Fruit fly (Drosophila melanogaster) whole organism, embryonic: Measurements from ENCODE around the gene fru.

Experiments
- Bgb ChIP-seq: fragments of 200-800 bp; sonication (Bioruptor generic); IDR thresholded peaks from 2 replicates; pipeline ENCODE4 v1.3.6; 2022; ENCODE audit warnings: missing biosample characterization, missing genetic modification characterization; ENCODE audit not compliant: partially characterized antibody
- CG11456 ChIP-seq: fragments of 200-800 bp; sonication (Bioruptor generic); IDR thresholded peaks from 3 replicates; pipeline ENCODE4 v1.3.6; 2022; ENCODE audit warnings: missing biosample characterization, missing genetic modification characterization
- CG12236 ChIP-seq: fragments of 200-800 bp; sonication (Bioruptor generic); optimal IDR thresholded peaks from 2 replicates; lab custom pipeline; 2016; ENCODE audit warnings: missing biosample characterization, missing genetic modification characterization
- CG13287 ChIP-seq: fragments of 200-800 bp; sonication (Bioruptor generic); IDR thresholded peaks from 2 replicates; pipeline ENCODE4 v1.3.6; 2022; ENCODE audit warnings: missing biosample characterization, missing genetic modification characterization; ENCODE audit not compliant: partially characterized antibody
- CG13424 ChIP-seq: fragments of 200-800 bp; sonication (Bioruptor generic); optimal IDR thresholded peaks from 2 replicates; lab custom pipeline; 2019; ENCODE audit warnings: missing biosample characterization, mild to moderate bottlenecking, missing genetic modification characterization, moderate library complexity
- CG14441 ChIP-seq: fragments of 200-800 bp; sonication (Bioruptor generic); IDR thresholded peaks from 2 replicates; pipeline ENCODE4 v1.3.6; 2022; ENCODE audit warnings: missing biosample characterization, missing genetic modification characterization
- CG15011 ChIP-seq: fragments of 200-800 bp; sonication (Bioruptor generic); optimal IDR thresholded peaks from 3 replicates; lab custom pipeline; 2018; ENCODE audit warnings: missing biosample characterization, mild to moderate bottlenecking, missing genetic modification characterization
- CG1602 ChIP-seq: fragments of 200-800 bp; sonication (Bioruptor generic); optimal IDR thresholded peaks from 3 replicates; lab custom pipeline; 2016; ENCODE audit warnings: missing biosample characterization, missing genetic modification characterization
- CG1647 ChIP-seq: fragments of 200-800 bp; sonication (Bioruptor generic); optimal IDR thresholded peaks from 3 replicates; lab custom pipeline; 2016; ENCODE audit warnings: missing biosample characterization, missing genetic modification characterization
- CG17186 ChIP-seq: fragments of 200-800 bp; sonication (Bioruptor generic); optimal IDR thresholded peaks from 3 replicates; lab custom pipeline; 2017; ENCODE audit warnings: missing biosample characterization, missing genetic modification reagents, missing genetic modification characterization
- CG17612 ChIP-seq: fragments of 200-800 bp; sonication (Bioruptor generic); IDR thresholded peaks from 2 replicates; pipeline ENCODE4 v1.3.6; 2022; ENCODE audit warnings: missing biosample characterization, missing genetic modification characterization
- CG17912 ChIP-seq: fragments of 200-800 bp; sonication (Bioruptor generic); optimal IDR thresholded peaks from 2 replicates; lab custom pipeline; 2018; ENCODE audit warnings: missing biosample characterization, mild to moderate bottlenecking, missing genetic modification characterization
- CG18476 ChIP-seq: fragments of 200-800 bp; sonication (Bioruptor generic); optimal IDR thresholded peaks from 2 replicates; lab custom pipeline; 2016; ENCODE audit warnings: missing biosample characterization, mild to moderate bottlenecking, missing genetic modification characterization
- CG31224 ChIP-seq: fragments of 200-800 bp; sonication (Bioruptor generic); IDR thresholded peaks from 2 replicates; pipeline ENCODE4 v1.3.6; 2022; ENCODE audit warnings: missing biosample characterization, missing genetic modification characterization
- CG32772 ChIP-seq: fragments of 200-800 bp; sonication (Bioruptor generic); IDR thresholded peaks from 2 replicates; pipeline ENCODE4 v1.3.6; 2022; ENCODE audit warnings: missing biosample characterization, missing genetic modification characterization
- CG34376 ChIP-seq: fragments of 200-800 bp; sonication (Bioruptor generic); optimal IDR thresholded peaks from 2 replicates; lab custom pipeline; 2018; ENCODE audit warnings: missing biosample characterization, mild to moderate bottlenecking, missing genetic modification characterization
- CG4282 ChIP-seq: fragments of 200-800 bp; sonication (Bioruptor generic); optimal IDR thresholded peaks from 2 replicates; lab custom pipeline; 2016; ENCODE audit warnings: missing biosample characterization, missing genetic modification characterization
- CG4820 ChIP-seq: fragments of 200-800 bp; sonication (Bioruptor generic); optimal IDR thresholded peaks from 3 replicates; lab custom pipeline; 2016; ENCODE audit warnings: missing biosample characterization, missing genetic modification characterization
- CG5245 ChIP-seq: fragments of 200-800 bp; sonication (Bioruptor generic); optimal IDR thresholded peaks from 3 replicates; lab custom pipeline; 2016; ENCODE audit warnings: missing biosample characterization, missing genetic modification characterization
- CG6765 ChIP-seq: fragments of 200-800 bp; sonication (Bioruptor generic); optimal IDR thresholded peaks from 3 replicates; lab custom pipeline; 2017; ENCODE audit warnings: missing biosample characterization, mild to moderate bottlenecking, missing genetic modification characterization
- CG7357 ChIP-seq: fragments of 200-800 bp; sonication (Bioruptor generic); IDR thresholded peaks from 3 replicates; pipeline ENCODE4 v1.3.6; 2022; ENCODE audit warnings: missing biosample characterization, missing genetic modification characterization
- CG7786 ChIP-seq: fragments of 200-800 bp; sonication (Bioruptor generic); optimal IDR thresholded peaks from 2 replicates; lab custom pipeline; 2016; ENCODE audit warnings: missing biosample characterization, missing genetic modification characterization
- CG8359 ChIP-seq: fragments of 200-800 bp; sonication (Bioruptor generic); optimal IDR thresholded peaks from 2 replicates; lab custom pipeline; 2017; ENCODE audit warnings: missing biosample characterization, mild to moderate bottlenecking, missing genetic modification characterization, borderline replicate concordance
- CG9215 ChIP-seq: fragments of 200-800 bp; sonication (Bioruptor generic); IDR thresholded peaks from 2 replicates; pipeline ENCODE4 v1.3.6; 2022; ENCODE audit warnings: missing biosample characterization, missing genetic modification characterization
- Camta ChIP-seq: fragments of 200-800 bp; sonication (Bioruptor generic); optimal IDR thresholded peaks from 2 replicates; lab custom pipeline; 2016; ENCODE audit warnings: missing biosample characterization, missing genetic modification characterization
- Six4 ChIP-seq: fragments of 200-800 bp; sonication (Bioruptor generic); optimal IDR thresholded peaks from 2 replicates; lab custom pipeline; 2016; ENCODE audit warnings: missing biosample characterization, missing genetic modification characterization
- ab ChIP-seq: fragments of 200-800 bp; sonication (Bioruptor generic); optimal IDR thresholded peaks from 2 replicates; lab custom pipeline; 2016; ENCODE audit warnings: missing biosample characterization, missing genetic modification characterization
- ac ChIP-seq: fragments of 200-800 bp; sonication (Bioruptor generic); optimal IDR thresholded peaks from 3 replicates; lab custom pipeline; 2017; ENCODE audit warnings: missing biosample characterization, mild to moderate bottlenecking, missing genetic modification characterization
- az2 ChIP-seq: fragments of 200-800 bp; sonication (Bioruptor generic); optimal IDR thresholded peaks from 3 replicates; lab custom pipeline; 2016; ENCODE audit warnings: missing biosample characterization, missing genetic modification characterization
- bsh ChIP-seq, 2 experiments: fragments of 200-800 bp; sonication (Bioruptor generic); optimal IDR thresholded peaks; 2 replicates each; lab custom pipeline; 2017 to 2018; ENCODE audit warnings: mild to moderate bottlenecking in 2 of 2, missing biosample characterization in 2 of 2, missing genetic modification characterization in 2 of 2, moderate library complexity in 1 of 2
- cad ChIP-seq: fragments of >200 bp; optimal IDR thresholded peaks from 2 replicates; lab custom pipeline; 2017; ENCODE audit warnings: missing biosample characterization, missing genetic modification characterization
- corto ChIP-seq: fragments of 200-800 bp; sonication (Bioruptor generic); optimal IDR thresholded peaks from 2 replicates; lab custom pipeline; 2016; ENCODE audit warnings: missing biosample characterization, mild to moderate bottlenecking, missing genetic modification characterization, moderate library complexity
- crp ChIP-seq, 2 experiments: fragments of 200-800 bp; sonication (Bioruptor generic); optimal IDR thresholded peaks; 2 replicates in 1 of 2; 3 replicates in 1 of 2; lab custom pipeline; 2017; ENCODE audit warnings: missing biosample characterization in 2 of 2, missing genetic modification characterization in 2 of 2, mild to moderate bottlenecking in 1 of 2, moderate library complexity in 1 of 2
- esg ChIP-seq: fragments of 200-800 bp; sonication (Bioruptor generic); conservative IDR thresholded peaks from 2 replicates; pipeline ENCODE4 v1.3.6; 2022; ENCODE audit warnings: missing biosample characterization, missing genetic modification characterization
- eve ChIP-seq, 2 experiments: fragments of >200 bp; optimal IDR thresholded peaks; 2 replicates each; lab custom pipeline; 2017; ENCODE audit warnings: missing biosample characterization in 2 of 2, missing genetic modification characterization in 2 of 2
- inv ChIP-seq: fragments of 200-800 bp; sonication (Bioruptor generic); IDR thresholded peaks from 2 replicates; pipeline ENCODE4 v1.3.6; 2022; ENCODE audit warnings: missing biosample characterization, missing genetic modification characterization; ENCODE audit not compliant: partially characterized antibody
- lola ChIP-seq, 3 experiments: fragments of >200 bp in 2 of 3; fragments of 200-800 bp in 1 of 3; sonication (Bioruptor generic) in 1 of 3; optimal IDR thresholded peaks; 2 replicates each; lab custom pipeline; 2017 to 2019; ENCODE audit warnings: missing biosample characterization in 3 of 3, missing genetic modification characterization in 3 of 3, mild to moderate bottlenecking in 1 of 3, moderate library complexity in 1 of 3
- mld ChIP-seq: fragments of 200-800 bp; sonication (Bioruptor generic); IDR thresholded peaks from 3 replicates; pipeline ENCODE4 v1.3.6; 2022; ENCODE audit warnings: missing biosample characterization, missing genetic modification characterization; ENCODE audit not compliant: partially characterized antibody
- oc ChIP-seq: fragments of 200-800 bp; sonication (Bioruptor generic); optimal IDR thresholded peaks from 2 replicates; lab custom pipeline; 2018; ENCODE audit warnings: missing biosample characterization, mild to moderate bottlenecking, missing genetic modification characterization, moderate library complexity
- p53 ChIP-seq: fragments of 200-800 bp; sonication (Bioruptor generic); optimal IDR thresholded peaks from 2 replicates; lab custom pipeline; 2016; ENCODE audit warnings: missing biosample characterization, missing genetic modification characterization
- pfk ChIP-seq: fragments of 200-800 bp; sonication (Bioruptor generic); optimal IDR thresholded peaks from 2 replicates; lab custom pipeline; 2018; ENCODE audit warnings: missing biosample characterization, mild to moderate bottlenecking, missing genetic modification characterization, moderate library complexity
- prd ChIP-seq, 3 experiments: fragments of >200 bp in 2 of 3; fragments of 200-800 bp in 1 of 3; sonication (Bioruptor generic) in 1 of 3; optimal IDR thresholded peaks in 2 of 3; IDR thresholded peaks in 1 of 3; 2 replicates in 2 of 3; 3 replicates in 1 of 3; pipeline versions ENCODE4 v1.3.6 to Lab custom; 2017 to 2022; ENCODE audit warnings: missing biosample characterization in 1 of 3, missing genetic modification characterization in 1 of 3
- salm ChIP-seq: fragments of 200-800 bp; sonication (Bioruptor generic); optimal IDR thresholded peaks from 2 replicates; lab custom pipeline; 2018; ENCODE audit warnings: missing biosample characterization, mild to moderate bottlenecking, missing genetic modification characterization
- schlank ChIP-seq: fragments of 200-800 bp; sonication (Bioruptor generic); optimal IDR thresholded peaks from 2 replicates; lab custom pipeline; 2018; ENCODE audit warnings: missing biosample characterization, mild to moderate bottlenecking, missing genetic modification characterization
- stc ChIP-seq: fragments of 200-800 bp; sonication (Bioruptor generic); IDR thresholded peaks from 2 replicates; pipeline ENCODE4 v1.3.6; 2022; ENCODE audit warnings: missing biosample characterization, missing genetic modification characterization
- ttk ChIP-seq: fragments of 200-800 bp; sonication (Bioruptor generic); IDR thresholded peaks from 2 replicates; pipeline ENCODE4 v2.1.2; 2022; ENCODE audit warnings: missing biosample characterization, missing genetic modification characterization
- zen ChIP-seq: fragments of 200-800 bp; sonication (Bioruptor generic); optimal IDR thresholded peaks from 3 replicates; lab custom pipeline; 2018; ENCODE audit warnings: missing biosample characterization, mild to moderate bottlenecking, missing genetic modification characterization, moderate library complexity

fru gene

DNA sequence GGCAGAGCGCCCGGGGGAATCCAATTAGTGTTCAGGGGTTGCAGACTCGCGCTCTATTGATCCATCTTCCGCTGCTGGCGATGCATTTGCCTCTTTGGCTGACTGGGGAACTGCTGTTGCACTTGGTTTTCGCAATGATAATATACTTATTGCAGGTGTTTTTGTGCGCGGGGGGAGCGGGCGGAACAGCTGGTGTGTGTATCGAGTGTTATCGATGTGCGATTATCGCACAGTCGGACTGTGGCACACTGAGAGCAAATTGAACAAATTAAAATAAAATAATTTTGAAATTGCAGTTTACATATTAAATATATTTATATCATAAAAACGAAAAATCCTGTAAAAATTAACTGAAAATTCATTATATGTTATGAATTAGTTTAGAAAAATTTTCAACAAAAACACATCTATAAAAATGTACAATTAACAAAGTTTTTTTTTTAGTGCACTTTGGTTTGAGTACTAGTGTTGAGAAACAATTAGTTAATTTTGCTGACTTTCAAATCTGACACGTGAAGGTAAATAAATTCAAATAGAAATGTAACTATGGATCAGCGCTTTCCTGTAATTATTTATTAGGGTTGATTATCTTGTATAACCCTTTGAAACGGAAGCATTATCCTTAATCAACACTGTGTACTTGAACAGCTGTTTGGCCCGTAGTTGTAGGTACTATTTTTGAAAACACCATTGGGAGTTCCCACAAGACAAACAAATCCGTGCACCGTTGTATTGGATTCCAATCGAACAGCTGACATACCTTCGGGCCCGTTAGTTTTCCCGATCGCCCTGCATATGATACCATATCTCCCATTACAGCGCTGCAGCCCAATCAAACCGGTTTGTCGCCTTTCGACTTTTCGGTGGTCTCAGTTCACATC lies 142.6 kb downstream of the fru start, which contains the start of the genes Wdr37 and koko (continued):
- TF ChIP-seq esg (peak; percentile 97), bsh (GFP tag; optimal IDR thresholded peaks at IDR 0.05; lab: Kevin White, UChicago) (peak; percentile 37 to 98), CG9215 (GFP tag; lab: Robert Waterston, UW) (peak; percentile 97), stc (GFP tag; lab: Robert Waterston, UW) (peak; percentile 98), cad (GFP tag; lab: Kevin White, UChicago) (no peak), CG4282 (GFP tag; lab: Kevin White, UChicago) (no peak), prd (optimal IDR thresholded peaks at IDR 0.05; lab: Kevin White, UChicago) (no peak), prd (GFP tag; IDR thresholded peaks at IDR 0.05; lab: Robert Waterston, UW) (peak; percentile 99), CG31224 (GFP tag; lab: Robert Waterston, UW) (peak; percentile 94), CG1647 (peak; percentile 63), CG4820 (GFP tag; lab: Kevin White, UChicago) (peak; percentile 94), az2 (GFP tag; lab: Kevin White, UChicago) (peak; percentile 97), CG5245 (peak; percentile 82), crp (GFP tag; optimal IDR thresholded peaks at IDR 0.05; lab: Kevin White, UChicago) (peak; percentile 71 to 90), CG13287 (GFP tag; lab: Robert Waterston, UW) (peak; percentile 72), CG34376 (GFP tag; lab: Kevin White, UChicago) (peak; percentile 86), schlank (tag; lab: Kevin White, UChicago) (peak; percentile 83), mld (GFP tag; lab: Robert Waterston, UW) (no peak), Six4 (GFP tag; lab: Kevin White, UChicago) (peak; percentile 92), CG17186 (GFP tag; lab: Kevin White, UChicago) (peak; percentile 78), zen (tag; lab: Kevin White, UChicago) (peak; percentile 98), CG14441 (GFP tag; lab: Robert Waterston, UW) (peak; percentile 95), Bgb (GFP tag; lab: Robert Waterston, UW) (0 out of 2 replicates have a peak, but pooled peaks have one; percentile 7), CG6765 (GFP tag; lab: Kevin White, UChicago) (peak; percentile 92), inv (GFP tag; lab: Robert Waterston, UW) (peak; percentile 54; the same call in 1 of the 2 replicates), eve (GFP tag; optimal IDR thresholded peaks at IDR 0.05; lab: Kevin White, UChicago) (no peak), CG15011 (GFP tag; lab: Kevin White, UChicago) (peak; percentile 92), CG12236 (GFP tag; lab: Kevin White, UChicago) (peak; percentile 59), ac (peak; percentile 65), CG32772 (GFP tag; lab: Robert Waterston, UW) (peak; percentile 99), CG18476 (GFP tag; lab: Kevin White, UChicago) (peak; percentile 93), corto (peak; percentile 79), lola (GFP tag; optimal IDR thresholded peaks at IDR 0.05; lab: Kevin White, UChicago) (peak in 1 of 3 experiments; percentile 98), CG17612 (GFP tag; lab: Robert Waterston, UW) (peak; percentile 94), CG11456 (GFP tag; lab: Robert Waterston, UW) (peak; percentile 96), CG7786 (GFP tag; lab: Kevin White, UChicago) (peak; percentile 79), CG1602 (GFP tag; lab: Kevin White, UChicago) (peak; percentile 98), CG13424 (tag; lab: Kevin White, UChicago) (peak; percentile 98), ab (GFP tag; lab: Kevin White, UChicago) (peak; percentile 53), CG8359 (GFP tag; lab: Kevin White, UChicago) (peak; percentile 76), oc (tag; lab: Kevin White, UChicago) (peak; percentile 96), ttk (GFP tag; lab: Robert Waterston, UW) (peak; percentile 99), pfk (GFP tag; lab: Kevin White, UChicago) (no peak), Camta (GFP tag; lab: Kevin White, UChicago) (peak; percentile 81), CG17912 (GFP tag; lab: Kevin White, UChicago) (peak; percentile 48), p53 (GFP tag; lab: Kevin White, UChicago) (peak; percentile 46), salm (tag; lab: Kevin White, UChicago) (peak; percentile 91), CG7357 (GFP tag; lab: Robert Waterston, UW) (peak; percentile 93)
